Worm (Caenorhabditis elegans) whole organism, L4/young adult: ENCODE results near the gene clec-219.

Experiments
- W03F9.2 ChIP-seq: fragments of 150-350 bp; optimal IDR thresholded peaks from 2 replicates; lab custom pipeline; 2014; ENCODE audit warnings: missing biosample characterization, missing genetic modification characterization
- him-1 ChIP-seq: sonication (generic microtip); optimal IDR thresholded peaks from 2 replicates; lab custom pipeline; 2016; ENCODE audit warnings: missing genotype, missing genetic modification reagents, missing genetic modification characterization, missing compliant biosample characterization

DNA sequence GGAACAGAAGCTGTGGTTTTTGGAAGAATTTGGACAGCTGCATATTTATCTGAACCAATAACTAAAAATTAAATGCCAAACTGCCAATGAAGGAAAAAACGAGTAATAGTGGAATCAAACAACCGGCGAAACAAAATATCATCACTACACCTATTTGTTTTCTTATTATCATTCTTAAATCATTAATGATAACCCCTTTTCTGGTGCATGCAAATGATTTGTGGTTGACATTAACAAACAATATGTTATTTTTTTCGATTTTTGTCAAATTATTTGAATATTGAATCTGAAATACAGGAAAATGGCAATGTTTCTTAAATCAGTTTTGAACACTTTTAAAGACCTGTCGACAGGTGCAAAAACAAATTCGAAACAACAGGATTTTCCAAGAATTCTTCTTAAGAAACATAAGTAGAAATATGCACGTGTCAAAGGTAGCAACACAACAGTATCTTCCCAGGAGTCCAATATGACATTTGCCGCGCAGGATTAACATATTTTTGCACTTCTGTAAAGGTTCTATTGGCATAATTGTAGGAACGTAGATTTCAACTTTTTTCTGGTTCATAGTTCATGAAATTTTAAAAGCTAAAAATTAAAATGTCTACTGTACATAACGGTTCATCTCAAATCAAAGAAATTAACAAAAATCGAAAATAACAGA is 18.9 kb upstream of the clec-219 start, which contains the start of gene W02D7.5:
- TF ChIP-seq him-1 (tag; lab: Kevin White, UChicago) (no peak), W03F9.2 (no peak)
